Worm (Caenorhabditis elegans): Measurements from ENCODE around the gene ZK632.10.

ZK632.10 gene

ce11 chrIII:9846093-9846492 lies 18.6 kb upstream of the ZK632.10 start, which contains the start of gene K11H3.2:
Gene K11H3.2, plus strand, starts transcription at chrIII:9846393.
- no peak for TF ChIP-seq zip-4 (GFP tag; optimal IDR thresholded peaks at IDR 0.05)

DNA sequence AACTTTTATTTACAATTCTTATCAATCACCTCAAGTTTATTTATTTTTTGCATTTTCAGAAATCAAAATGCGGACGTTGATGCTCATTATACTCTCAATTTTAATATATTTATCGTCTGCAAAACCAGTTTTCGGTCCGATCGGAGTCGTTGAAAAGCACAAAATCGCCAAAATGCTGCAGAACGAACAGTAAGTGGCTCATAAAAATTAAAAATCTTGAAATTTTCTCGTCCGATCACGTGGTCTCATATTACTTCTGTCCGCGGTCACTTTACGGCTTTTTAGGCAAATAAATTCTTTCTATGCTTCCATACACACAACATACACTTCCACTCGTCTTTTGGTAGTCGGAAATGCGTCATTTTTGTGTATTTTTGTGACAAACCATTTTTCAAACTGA lies 16.2 kb upstream of the ZK632.10 start, which contains the start of gene K11H3.5:
Gene K11H3.5 (plus strand): TSS at position 54 of the 400 bp plus-strand sequence.
- TF ChIP-seq nhr-12 (tag; optimal IDR thresholded peaks at IDR 0.05) (no peak), efl-1 (optimal IDR thresholded peaks at IDR 0.05) (no peak), efl-1 (GFP tag; optimal IDR thresholded peaks at IDR 0.05 in 1 of 2) (peak in 1 of 2 experiments; percentile 64)

- TF ChIP-seq zip-4 (GFP tag; optimal IDR thresholded peaks at IDR 0.05) (no peak), nhr-12 (tag; optimal IDR thresholded peaks at IDR 0.05) (no peak), ceh-88 (GFP tag; IDR thresholded peaks at IDR 0.05) (no peak), dpl-1 (GFP tag; optimal IDR thresholded peaks at IDR 0.05) (no peak), nhr-77 (tag; optimal IDR thresholded peaks at IDR 0.05) (no peak)
These were observed 7.4 kb upstream of the ZK632.10 start, which contains the start of gene K11H3.8 for ce11 chrIII:9834888-9835287. Gene K11H3.8, plus strand, starts transcription at chrIII:9835188.

- TF ChIP-seq lin-13 (GFP tag; optimal IDR thresholded peaks at IDR 0.05) (no peak), snu-23 (GFP tag; optimal IDR thresholded peaks at IDR 0.05) (no peak), hlh-17 (GFP tag; optimal IDR thresholded peaks at IDR 0.05; ENCODE audit: borderline replicate concordance) (no peak), fos-1 (tag; optimal IDR thresholded peaks at IDR 0.05) (no peak), lsy-2 (tag; optimal IDR thresholded peaks at IDR 0.05) (no peak), F16B12.6 (tag; optimal IDR thresholded peaks at IDR 0.05) (no peak), unc-98 (GFP tag; IDR thresholded peaks at IDR 0.05) (no peak), tbx-2 (tag; optimal IDR thresholded peaks at IDR 0.05) (no peak), ceh-8 (GFP tag; optimal IDR thresholded peaks at IDR 0.05) (no peak), ztf-11 (tag; optimal IDR thresholded peaks at IDR 0.05) (no peak), hpl-2 (GFP tag; optimal IDR thresholded peaks at IDR 0.05) (no peak), nhr-11 (tag; optimal IDR thresholded peaks at IDR 0.05) (no peak), efl-3 (GFP tag; optimal IDR thresholded peaks at IDR 0.05) (no peak), nhr-47 (tag; optimal IDR thresholded peaks at IDR 0.05) (no peak), mdl-1 (tag; optimal IDR thresholded peaks at IDR 0.05) (no peak), aha-1 (tag; optimal IDR thresholded peaks at IDR 0.05) (no peak), mef-2 (tag; optimal IDR thresholded peaks at IDR 0.05) (no peak), swsn-7 (tag; optimal IDR thresholded peaks at IDR 0.05) (no peak)
These were observed 5.0 kb upstream of the ZK632.10 start for ce11 chrIII:9832569-9832968.

ce11 chrIII:9830502-9830901 lies 3.0 kb upstream of the ZK632.10 start, which contains the start of gene ZK632.12:
Gene ZK632.12, plus strand, starts transcription at chrIII:9830802.
- no peak for TF ChIP-seq ceh-8 (GFP tag; optimal IDR thresholded peaks at IDR 0.05)
- TF ChIP-seq lir-3 (tag; optimal IDR thresholded peaks at IDR 0.05; ENCODE audit: poor library complexity) = no peak
- no peak for TF ChIP-seq hpl-2 (GFP tag; optimal IDR thresholded peaks at IDR 0.05)
- no peak for TF ChIP-seq snpc-4 (tag; optimal IDR thresholded peaks at IDR 0.05)
- no peak for TF ChIP-seq lin-13 (GFP tag; optimal IDR thresholded peaks at IDR 0.05)
- no peak for TF ChIP-seq unc-62 (GFP tag; optimal IDR thresholded peaks at IDR 0.05)
- no peak for TF ChIP-seq nhr-20 (tag; optimal IDR thresholded peaks at IDR 0.05)
- no peak for TF ChIP-seq pax-3 (tag; optimal IDR thresholded peaks at IDR 0.05)
- no peak for TF ChIP-seq sptf-1 (tag; optimal IDR thresholded peaks at IDR 0.05)
- TF ChIP-seq ztf-4 (tag; optimal IDR thresholded peaks at IDR 0.05) = no peak
- no peak for TF ChIP-seq skn-1 (tag; optimal IDR thresholded peaks at IDR 0.05)
- TF ChIP-seq lin-39 (tag; optimal IDR thresholded peaks at IDR 0.05) = no peak
- no peak for TF ChIP-seq pag-3 (tag; optimal IDR thresholded peaks at IDR 0.05; ENCODE audit: borderline replicate concordance, insufficient read depth)
